Worm (Caenorhabditis elegans) whole organism, L2 larva: ENCODE measurements around the gene C35A5.10.

Experiments
- C34F6.9 ChIP-seq: fragments of 150-350 bp; optimal IDR thresholded peaks from 2 replicates; lab custom pipeline; 2014; ENCODE audit warnings: missing biosample characterization, missing genetic modification characterization
- F13H6.1 ChIP-seq: sonication (generic microtip); optimal IDR thresholded peaks from 2 replicates; lab custom pipeline; 2016; ENCODE audit warnings: missing genetic modification characterization, missing compliant biosample characterization
- R02D3.7 ChIP-seq: fragments of 150-350 bp; optimal IDR thresholded peaks from 2 replicates; lab custom pipeline; 2014; ENCODE audit warnings: missing biosample characterization, missing genetic modification characterization
- Y55F3AM.14 ChIP-seq: fragments of 200-800 bp; sonication (Bioruptor generic); optimal IDR thresholded peaks from 2 replicates; lab custom pipeline; 2018; ENCODE audit warnings: mild to moderate bottlenecking, missing genetic modification characterization, missing compliant biosample characterization
- ZK546.5 ChIP-seq: sonication (generic microtip); optimal IDR thresholded peaks from 2 replicates; lab custom pipeline; 2017; ENCODE audit warnings: missing biosample characterization, missing genetic modification characterization
- alr-1 ChIP-seq: fragments of 150-350 bp; optimal IDR thresholded peaks from 2 replicates; lab custom pipeline; 2014; ENCODE audit warnings: missing biosample characterization, missing genetic modification characterization
- aly-2 ChIP-seq: fragments of 150-350 bp; optimal IDR thresholded peaks from 2 replicates; lab custom pipeline; 2014; ENCODE audit warnings: missing biosample characterization, missing genetic modification characterization
- ama-1 ChIP-seq: fragments of 150-350 bp; optimal IDR thresholded peaks from 2 replicates; lab custom pipeline; 2018; ENCODE audit warnings: inconsistent platforms
- blmp-1 ChIP-seq: sonication (generic microtip); optimal IDR thresholded peaks from 2 replicates; lab custom pipeline; 2017; ENCODE audit warnings: missing genetic modification characterization, mild to moderate bottlenecking, missing compliant biosample characterization, antibody characterized with exemption, moderate library complexity; ENCODE audit not compliant: insufficient read depth
- ceh-16 ChIP-seq: fragments of 150-350 bp; optimal IDR thresholded peaks from 2 replicates; lab custom pipeline; 2014; ENCODE audit warnings: missing biosample characterization, missing genetic modification characterization
- ceh-82 ChIP-seq: fragments of 150-350 bp; optimal IDR thresholded peaks from 2 replicates; lab custom pipeline; 2014; ENCODE audit warnings: missing biosample characterization, missing genetic modification characterization
- crh-2 ChIP-seq: sonication (generic microtip); optimal IDR thresholded peaks from 2 replicates; lab custom pipeline; 2017; ENCODE audit warnings: missing biosample characterization, missing genetic modification characterization
- dmd-4 ChIP-seq: sonication (generic microtip); optimal IDR thresholded peaks from 2 replicates; lab custom pipeline; 2017; ENCODE audit warnings: missing biosample characterization, missing genetic modification characterization
- egl-27 ChIP-seq: sonication (generic microtip); optimal IDR thresholded peaks from 3 replicates; lab custom pipeline; 2017; ENCODE audit warnings: missing biosample characterization, missing genetic modification reagents, missing genetic modification characterization
- elt-1 ChIP-seq: fragments of 150-350 bp; optimal IDR thresholded peaks from 2 replicates; lab custom pipeline; 2014; ENCODE audit warnings: missing biosample characterization, missing genetic modification characterization
- elt-3 ChIP-seq: sonication (generic microtip); optimal IDR thresholded peaks from 2 replicates; lab custom pipeline; 2017; ENCODE audit warnings: missing biosample characterization, missing genetic modification characterization
- fos-1 ChIP-seq: fragments of 150-350 bp; optimal IDR thresholded peaks from 2 replicates; lab custom pipeline; 2014; ENCODE audit warnings: missing biosample characterization, missing genetic modification characterization
- gmeb-1 ChIP-seq: fragments of 150-350 bp; optimal IDR thresholded peaks from 2 replicates; lab custom pipeline; 2014; ENCODE audit warnings: missing biosample characterization, missing genetic modification characterization
- lin-11 ChIP-seq: fragments of 150-350 bp; sonication (generic microtip); optimal IDR thresholded peaks from 2 replicates; lab custom pipeline; 2014; ENCODE audit warnings: missing biosample characterization, missing genetic modification characterization, inconsistent platforms, mixed read lengths
- lin-13 ChIP-seq: fragments of 150-350 bp; optimal IDR thresholded peaks from 2 replicates; lab custom pipeline; 2014; ENCODE audit warnings: missing biosample characterization, missing genetic modification reagents, missing genetic modification characterization
- lin-39 ChIP-seq: fragments of 150-350 bp; optimal IDR thresholded peaks from 2 replicates; lab custom pipeline; 2014; ENCODE audit warnings: missing biosample characterization, missing genetic modification reagents, missing genetic modification characterization
- lsy-2 ChIP-seq, 2 experiments: fragments of 150-350 bp in 1 of 2; sonication (generic microtip) in 1 of 2; optimal IDR thresholded peaks; 2 replicates each; lab custom pipeline; 2014 to 2017; ENCODE audit warnings: missing biosample characterization in 2 of 2, missing genetic modification characterization in 2 of 2
- mab-5 ChIP-seq: fragments of 150-350 bp; optimal IDR thresholded peaks from 2 replicates; lab custom pipeline; 2014; ENCODE audit warnings: missing biosample characterization, missing genetic modification characterization
- mbf-1 ChIP-seq: sonication (generic microtip); optimal IDR thresholded peaks from 2 replicates; lab custom pipeline; 2017; ENCODE audit warnings: missing biosample characterization, missing genetic modification characterization
- mdl-1 ChIP-seq, 2 experiments: fragments of 150-350 bp in 1 of 2; sonication (generic microtip) in 1 of 2; optimal IDR thresholded peaks; 2 replicates each; lab custom pipeline; 2017; ENCODE audit warnings: missing biosample characterization in 2 of 2, missing genetic modification characterization in 2 of 2
- nhr-10 ChIP-seq: sonication (generic microtip); optimal IDR thresholded peaks from 2 replicates; lab custom pipeline; 2017; ENCODE audit warnings: missing biosample characterization, missing genetic modification characterization
- nhr-11 ChIP-seq: fragments of 150-350 bp; optimal IDR thresholded peaks from 2 replicates; lab custom pipeline; 2014; ENCODE audit warnings: missing biosample characterization, missing genetic modification characterization
- nhr-12 ChIP-seq: fragments of 150-350 bp; optimal IDR thresholded peaks from 2 replicates; lab custom pipeline; 2014; ENCODE audit warnings: missing biosample characterization, missing genetic modification characterization
- nhr-129 ChIP-seq: fragments of 150-350 bp; optimal IDR thresholded peaks from 2 replicates; lab custom pipeline; 2014; ENCODE audit warnings: missing biosample characterization, missing genetic modification characterization
- nhr-21 ChIP-seq: fragments of 150-350 bp; optimal IDR thresholded peaks from 2 replicates; lab custom pipeline; 2014; ENCODE audit warnings: missing biosample characterization, missing genetic modification characterization
- nhr-23 ChIP-seq: fragments of 150-350 bp; optimal IDR thresholded peaks from 2 replicates; lab custom pipeline; 2014; ENCODE audit warnings: missing biosample characterization, missing genetic modification reagents, missing genetic modification characterization
- nhr-237 ChIP-seq: fragments of 150-350 bp; optimal IDR thresholded peaks from 2 replicates; lab custom pipeline; 2014; ENCODE audit warnings: missing biosample characterization, missing genetic modification characterization
- nhr-25 ChIP-seq: fragments of 150-350 bp; sonication (generic microtip); optimal IDR thresholded peaks from 3 replicates; lab custom pipeline; 2014; ENCODE audit warnings: missing biosample characterization, missing genetic modification characterization
- nhr-6 ChIP-seq: fragments of 150-350 bp; optimal IDR thresholded peaks from 2 replicates; lab custom pipeline; 2014; ENCODE audit warnings: missing biosample characterization, missing genetic modification characterization
- nhr-77 ChIP-seq: fragments of 150-350 bp; optimal IDR thresholded peaks from 2 replicates; lab custom pipeline; 2014; ENCODE audit warnings: missing biosample characterization, missing genetic modification characterization
- peb-1 ChIP-seq: fragments of 150-350 bp; optimal IDR thresholded peaks from 2 replicates; lab custom pipeline; 2014; ENCODE audit warnings: missing biosample characterization, missing genetic modification characterization
- sem-4 ChIP-seq: fragments of 150-350 bp; optimal IDR thresholded peaks from 2 replicates; lab custom pipeline; 2014; ENCODE audit warnings: missing biosample characterization, missing genetic modification reagents, missing genetic modification characterization
- skn-1 ChIP-seq: sonication (generic microtip); optimal IDR thresholded peaks from 2 replicates; lab custom pipeline; 2017; ENCODE audit warnings: missing biosample characterization, missing genetic modification characterization
- sma-3 ChIP-seq: sonication (generic microtip); optimal IDR thresholded peaks from 2 replicates; lab custom pipeline; 2016; ENCODE audit warnings: missing genetic modification reagents, missing genetic modification characterization, missing compliant biosample characterization
- sma-9 ChIP-seq, 2 experiments: fragments of 150-350 bp in 1 of 2; sonication (generic microtip) in 1 of 2; optimal IDR thresholded peaks; 2 replicates each; lab custom pipeline; 2014 to 2016; ENCODE audit warnings: missing genetic modification characterization in 2 of 2, mild to moderate bottlenecking in 1 of 2, missing biosample characterization in 1 of 2, missing compliant biosample characterization in 1 of 2, missing genetic modification reagents in 1 of 2, moderate library complexity in 1 of 2
- snpc-4 ChIP-seq: fragments of 150-350 bp; optimal IDR thresholded peaks from 2 replicates; lab custom pipeline; 2014; ENCODE audit warnings: missing biosample characterization, missing genetic modification characterization
- unc-39 ChIP-seq: fragments of 150-350 bp; optimal IDR thresholded peaks from 2 replicates; lab custom pipeline; 2014; ENCODE audit warnings: missing biosample characterization, missing genetic modification characterization
- unc-55 ChIP-seq: fragments of 150-350 bp; sonication (generic microtip); optimal IDR thresholded peaks from 3 replicates; lab custom pipeline; 2014; ENCODE audit warnings: missing biosample characterization, missing genetic modification reagents, missing genetic modification characterization
- unc-62 ChIP-seq: fragments of 150-350 bp; optimal IDR thresholded peaks from 2 replicates; lab custom pipeline; 2014; ENCODE audit warnings: missing biosample characterization, missing genetic modification reagents, missing genetic modification characterization
- zag-1 ChIP-seq: fragments of 150-350 bp; optimal IDR thresholded peaks from 2 replicates; lab custom pipeline; 2014; ENCODE audit warnings: missing biosample characterization, missing genetic modification characterization
- ztf-1 ChIP-seq: fragments of 200-800 bp; sonication (Bioruptor generic); conservative IDR thresholded peaks from 2 replicates; pipeline ENCODE4 v1.3.6; 2022; ENCODE audit warnings: missing genetic modification characterization, missing compliant biosample characterization
- ztf-11 ChIP-seq: sonication (generic microtip); optimal IDR thresholded peaks from 2 replicates; lab custom pipeline; 2017; ENCODE audit warnings: missing biosample characterization, missing genetic modification characterization
- ztf-4 ChIP-seq: fragments of 150-350 bp; optimal IDR thresholded peaks from 2 replicates; lab custom pipeline; 2014; ENCODE audit warnings: missing biosample characterization, missing genetic modification characterization

Gene C35A5.10

DNA sequence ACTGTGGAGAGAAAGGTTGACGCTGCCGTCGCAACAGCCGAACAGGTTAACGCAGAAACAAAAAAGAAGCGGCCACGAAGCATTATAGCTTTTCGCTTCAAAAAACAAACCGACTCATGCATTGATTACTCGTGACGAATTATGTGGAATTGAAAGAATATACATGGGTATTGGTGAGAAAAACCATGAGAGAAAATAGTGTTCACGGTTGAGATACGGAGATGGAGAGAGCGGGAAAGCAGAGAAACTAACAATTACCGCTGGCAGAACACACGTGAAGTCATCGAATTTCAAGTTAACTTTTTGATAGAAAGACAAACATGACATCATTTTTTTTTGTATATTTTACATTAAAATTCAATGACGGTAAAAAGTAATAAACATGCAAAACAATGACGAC is 31.3 kb downstream of the C35A5.10 start (continued):
- TF ChIP-seq mdl-1 (tag; optimal IDR thresholded peaks at IDR 0.05; lab: Kevin White, UChicago), result peak in 1 of 2 experiments; percentile 12
- no peak for TF ChIP-seq nhr-237 (tag; lab: Kevin White, UChicago)
- TF ChIP-seq dmd-4 (tag; lab: Kevin White, UChicago), result no peak
- TF ChIP-seq nhr-6 (tag; lab: Kevin White, UChicago), result no peak
- no peak for TF ChIP-seq ztf-11
- TF ChIP-seq nhr-23 (tag; lab: Kevin White, UChicago), result no peak

DNA sequence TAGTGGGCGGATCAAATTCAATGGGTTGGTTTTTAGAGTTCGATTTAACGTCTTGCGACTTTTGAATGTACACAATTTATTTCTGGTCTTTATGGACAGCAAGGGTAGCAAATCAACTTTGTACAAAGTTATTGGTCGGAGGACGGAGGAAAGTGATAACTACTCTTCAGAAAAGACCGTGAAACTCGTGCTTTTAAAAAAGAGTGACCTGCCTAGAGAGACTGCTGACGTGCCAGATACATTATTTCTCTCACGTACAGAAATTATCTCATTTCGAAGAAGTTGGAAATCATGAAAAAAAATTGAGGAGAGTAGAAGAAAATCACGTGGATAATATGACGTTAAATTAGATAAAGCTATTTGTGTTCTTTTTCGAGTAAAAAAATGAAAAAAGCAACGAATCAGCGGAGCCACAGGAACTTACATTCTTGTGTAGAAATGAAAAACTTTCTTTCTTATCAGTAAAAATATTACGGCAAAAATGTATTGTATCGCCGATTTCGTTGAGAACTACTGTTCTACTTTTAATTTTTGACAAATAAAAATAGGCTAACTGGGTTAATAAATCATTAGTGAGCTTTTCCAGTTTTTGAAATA is 32.2 kb downstream of the C35A5.10 start, which contains the start of gene ppm-1.A:
Gene ppm-1.A, minus strand, starts transcription at position 294 of the 597 bp plus-strand sequence.
- TF ChIP-seq nhr-6 (tag; lab: Kevin White, UChicago) (no peak), lin-39 (tag; lab: Kevin White, UChicago) (no peak), mdl-1 (tag; optimal IDR thresholded peaks at IDR 0.05; lab: Kevin White, UChicago) (no peak), ztf-1 (GFP tag; lab: Robert Waterston, UW) (no peak), elt-3 (tag; lab: Kevin White, UChicago) (no peak), ama-1 (peak; percentile 14), ceh-82 (tag; lab: Kevin White, UChicago) (no peak), nhr-11 (no peak), nhr-12 (tag; lab: Kevin White, UChicago) (no peak), nhr-77 (tag; lab: Kevin White, UChicago) (no peak), nhr-237 (tag; lab: Kevin White, UChicago) (no peak), mab-5 (tag; lab: Kevin White, UChicago) (no peak), lin-11 (tag; lab: Kevin White, UChicago) (peak; percentile 10), nhr-10 (tag; lab: Kevin White, UChicago) (no peak), Y55F3AM.14 (GFP tag; lab: Kevin White, UChicago) (no peak), gmeb-1 (tag; lab: Kevin White, UChicago) (peak; percentile 52), lsy-2 (tag; optimal IDR thresholded peaks at IDR 0.05; lab: Kevin White, UChicago) (peak in 1 of 2 experiments; percentile 1), ceh-16 (tag; lab: Kevin White, UChicago) (no peak), elt-1 (no peak), nhr-25 (tag; lab: Kevin White, UChicago) (peak; percentile 39), peb-1 (no peak), blmp-1 (tag; lab: Kevin White, UChicago) (peak; percentile 33), crh-2 (peak; percentile 42), snpc-4 (tag; lab: Kevin White, UChicago) (no peak), sem-4 (no peak), aly-2 (tag; lab: Kevin White, UChicago) (no peak), R02D3.7 (tag; lab: Kevin White, UChicago) (no peak), unc-39 (tag; lab: Kevin White, UChicago) (no peak), alr-1 (tag; lab: Kevin White, UChicago) (no peak), nhr-21 (no peak), skn-1 (tag; lab: Kevin White, UChicago) (no peak), sma-9 (GFP tag; optimal IDR thresholded peaks at IDR 0.05; lab: Kevin White, UChicago) (peak; percentile 1), sma-9 (tag; optimal IDR thresholded peaks at IDR 0.05; lab: Kevin White, UChicago) (no peak), unc-62 (no peak), unc-55 (GFP tag; lab: Kevin White, UChicago) (no peak), egl-27 (tag; lab: Kevin White, UChicago) (no peak), lin-13 (GFP tag; lab: Kevin White, UChicago) (no peak), nhr-129 (peak; percentile 46), nhr-23 (tag; lab: Kevin White, UChicago) (no peak), mbf-1 (tag; lab: Kevin White, UChicago) (no peak), fos-1 (peak; percentile 0), ztf-11 (no peak), ztf-4 (tag; lab: Kevin White, UChicago) (no peak), F13H6.1 (tag; lab: Kevin White, UChicago) (no peak), dmd-4 (tag; lab: Kevin White, UChicago) (no peak), ZK546.5 (tag; lab: Kevin White, UChicago) (no peak), sma-3 (peak; percentile 1), C34F6.9 (tag; lab: Kevin White, UChicago) (no peak), zag-1 (no peak)
